Worm (Caenorhabditis elegans) whole organism, mixed stage, embryonic: ENCODE results near the gene rml-3.
A peak's percentile ranks its signal among the peaks of the same experiment; 100 is the strongest.

Source experiments
- M03D4.4 ChIP-seq: sonication (generic microtip); optimal IDR thresholded peaks from 2 replicates; lab custom pipeline; 2017; ENCODE audit warnings: mild to moderate bottlenecking, missing genetic modification characterization, missing compliant biosample characterization
- bed-3 ChIP-seq: fragments of 200-800 bp; sonication (Bioruptor generic); optimal IDR thresholded peaks from 3 replicates; lab custom pipeline; 2018; ENCODE audit warnings: mild to moderate bottlenecking, missing genetic modification characterization, moderate library complexity, missing compliant biosample characterization
- blmp-1 ChIP-seq: fragments of 150-350 bp; optimal IDR thresholded peaks from 2 replicates; lab custom pipeline; 2014; ENCODE audit warnings: missing biosample characterization, missing genetic modification characterization
- ceh-39 ChIP-seq: fragments of 150-350 bp; optimal IDR thresholded peaks from 2 replicates; lab custom pipeline; 2014; ENCODE audit warnings: missing biosample characterization, missing genetic modification characterization
- ceh-43 ChIP-seq: fragments of 200-800 bp; sonication (Bioruptor generic); optimal IDR thresholded peaks from 2 replicates; lab custom pipeline; 2018; ENCODE audit warnings: mild to moderate bottlenecking, missing genetic modification characterization, moderate library complexity, missing compliant biosample characterization
- ceh-83 ChIP-seq: fragments of 200-800 bp; sonication (Bioruptor generic); optimal IDR thresholded peaks from 2 replicates; lab custom pipeline; 2018; ENCODE audit warnings: mild to moderate bottlenecking, missing genetic modification characterization, missing compliant biosample characterization
- ces-1 ChIP-seq: fragments of 150-350 bp; optimal IDR thresholded peaks from 2 replicates; lab custom pipeline; 2014; ENCODE audit warnings: missing biosample characterization, missing genetic modification reagents, missing genetic modification characterization
- cnd-1 ChIP-seq: fragments of 200-800 bp; sonication (Bioruptor generic); optimal IDR thresholded peaks from 2 replicates; lab custom pipeline; 2018; ENCODE audit warnings: mild to moderate bottlenecking, missing genetic modification characterization, missing compliant biosample characterization
- drap-1 ChIP-seq: fragments of 200-800 bp; sonication (Bioruptor generic); optimal IDR thresholded peaks from 3 replicates; lab custom pipeline; 2018; ENCODE audit warnings: mild to moderate bottlenecking, missing genetic modification characterization, missing compliant biosample characterization
- elt-1 ChIP-seq: sonication (generic microtip); optimal IDR thresholded peaks from 2 replicates; lab custom pipeline; 2017; ENCODE audit warnings: missing genetic modification characterization, mild to moderate bottlenecking, missing compliant biosample characterization, antibody characterized with exemption, moderate library complexity, borderline replicate concordance; ENCODE audit not compliant: insufficient read depth
- elt-3 ChIP-seq: fragments of 150-350 bp; optimal IDR thresholded peaks from 2 replicates; lab custom pipeline; 2014; ENCODE audit warnings: missing biosample characterization, missing genetic modification characterization
- flh-1 ChIP-seq: fragments of 200-800 bp; sonication (Bioruptor generic); optimal IDR thresholded peaks from 2 replicates; lab custom pipeline; 2018; ENCODE audit warnings: mild to moderate bottlenecking, missing genetic modification characterization, moderate library complexity, missing compliant biosample characterization
- ham-2 ChIP-seq: fragments of 200-800 bp; sonication (Bioruptor generic); optimal IDR thresholded peaks from 2 replicates; lab custom pipeline; 2018; ENCODE audit warnings: mild to moderate bottlenecking, missing genetic modification characterization, missing compliant biosample characterization
- hlh-1 ChIP-seq: fragments of 150-350 bp; optimal IDR thresholded peaks from 2 replicates; lab custom pipeline; 2014; ENCODE audit warnings: missing biosample characterization, missing genetic modification reagents, missing genetic modification characterization
- lin-13 ChIP-seq: fragments of 150-350 bp; optimal IDR thresholded peaks from 2 replicates; lab custom pipeline; 2014; ENCODE audit warnings: missing biosample characterization, missing genetic modification characterization
- lin-32 ChIP-seq: fragments of 200-800 bp; sonication (Bioruptor generic); optimal IDR thresholded peaks from 2 replicates; lab custom pipeline; 2018; ENCODE audit warnings: mild to moderate bottlenecking, missing genetic modification characterization, missing compliant biosample characterization
- lsy-2 ChIP-seq: fragments of 150-350 bp; optimal IDR thresholded peaks from 2 replicates; lab custom pipeline; 2014; ENCODE audit warnings: missing biosample characterization, missing genetic modification characterization
- mab-5 ChIP-seq: fragments of 150-350 bp; optimal IDR thresholded peaks from 2 replicates; lab custom pipeline; 2014; ENCODE audit warnings: missing biosample characterization, missing genetic modification characterization
- mep-1 ChIP-seq: fragments of 150-350 bp; optimal IDR thresholded peaks from 2 replicates; lab custom pipeline; 2017; ENCODE audit warnings: missing biosample characterization, missing genetic modification reagents, missing genetic modification characterization, inconsistent platforms
- mls-2 ChIP-seq: sonication (generic microtip); optimal IDR thresholded peaks from 2 replicates; lab custom pipeline; 2016; ENCODE audit warnings: mild to moderate bottlenecking, missing genetic modification characterization, moderate library complexity, missing compliant biosample characterization
- nhr-2 ChIP-seq: fragments of 150-350 bp; optimal IDR thresholded peaks from 2 replicates; lab custom pipeline; 2014; ENCODE audit warnings: missing biosample characterization, missing genetic modification characterization
- nhr-28 ChIP-seq: fragments of 150-350 bp; optimal IDR thresholded peaks from 2 replicates; lab custom pipeline; 2014; ENCODE audit warnings: missing biosample characterization, missing genetic modification characterization
- pha-4 ChIP-seq: fragments of 150-350 bp; optimal IDR thresholded peaks from 2 replicates; lab custom pipeline; 2018; ENCODE audit warnings: missing biosample characterization, missing genetic modification reagents, missing genetic modification characterization
- snpc-4 ChIP-seq: fragments of 150-350 bp; optimal IDR thresholded peaks from 2 replicates; lab custom pipeline; 2014; ENCODE audit warnings: missing biosample characterization, missing genetic modification characterization
- sptf-1 ChIP-seq: sonication (generic microtip); optimal IDR thresholded peaks from 2 replicates; lab custom pipeline; 2017; ENCODE audit warnings: mild to moderate bottlenecking, missing genetic modification characterization, moderate library complexity, missing compliant biosample characterization
- tbx-8 ChIP-seq: fragments of 200-800 bp; sonication (Bioruptor generic); optimal IDR thresholded peaks from 2 replicates; lab custom pipeline; 2018; ENCODE audit warnings: mild to moderate bottlenecking, missing genetic modification characterization, moderate library complexity, missing compliant biosample characterization
- unc-120 ChIP-seq: sonication (generic microtip); optimal IDR thresholded peaks from 2 replicates; lab custom pipeline; 2017; ENCODE audit warnings: missing genetic modification characterization, missing compliant biosample characterization; ENCODE audit not compliant: poor library complexity, severe bottlenecking
- unc-62 ChIP-seq: fragments of 150-350 bp; optimal IDR thresholded peaks from 2 replicates; lab custom pipeline; 2014; ENCODE audit warnings: missing biosample characterization, missing genetic modification reagents, missing genetic modification characterization
- zip-8 ChIP-seq: fragments of 150-350 bp; optimal IDR thresholded peaks from 2 replicates; lab custom pipeline; 2014; ENCODE audit warnings: missing biosample characterization, missing genetic modification characterization
- ztf-11 ChIP-seq: fragments of 150-350 bp; optimal IDR thresholded peaks from 2 replicates; lab custom pipeline; 2014; ENCODE audit warnings: missing biosample characterization, missing genetic modification characterization

The rml-3 gene

DNA sequence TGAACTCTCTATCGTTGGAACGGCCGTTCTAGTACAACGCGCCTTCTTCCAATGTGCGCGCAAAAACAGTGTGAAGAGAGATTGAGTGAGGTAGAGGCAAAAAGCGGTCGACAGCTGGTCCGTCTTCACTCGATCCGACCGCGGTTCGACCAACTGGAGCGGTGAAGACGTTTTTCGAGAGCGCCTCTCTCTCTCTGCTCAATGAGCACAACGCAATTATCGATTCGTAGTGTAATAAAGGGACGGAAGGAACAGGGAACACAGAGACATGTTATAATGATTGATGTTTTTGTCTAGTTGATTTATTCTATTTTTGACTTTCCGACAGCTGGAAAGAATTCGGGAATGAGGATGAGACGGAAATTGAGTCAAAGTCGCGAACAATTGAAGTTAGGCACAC is 14.0 kb downstream of the rml-3 start:
- TF ChIP-seq unc-62 (peak; percentile 96), nhr-2 (tag; lab: Kevin White, UChicago) (no peak), ceh-43 (no peak), pha-4 (no peak), flh-1 (GFP tag; lab: Kevin White, UChicago) (no peak), lsy-2 (no peak), snpc-4 (no peak), tbx-8 (GFP tag; lab: Kevin White, UChicago) (no peak), mls-2 (tag; lab: Kevin White, UChicago) (no peak), elt-1 (no peak), lin-13 (tag; lab: Kevin White, UChicago) (peak; percentile 28), mab-5 (tag; lab: Kevin White, UChicago) (peak; percentile 82), lin-32 (GFP tag; lab: Kevin White, UChicago) (peak; percentile 28), ztf-11 (tag; lab: Kevin White, UChicago) (no peak), cnd-1 (tag; lab: Kevin White, UChicago) (peak; percentile 82), bed-3 (GFP tag; lab: Kevin White, UChicago) (no peak), elt-3 (tag; lab: Kevin White, UChicago) (no peak), hlh-1 (tag; lab: Kevin White, UChicago) (peak; percentile 93), unc-120 (tag; lab: Kevin White, UChicago) (peak; percentile 72)

DNA sequence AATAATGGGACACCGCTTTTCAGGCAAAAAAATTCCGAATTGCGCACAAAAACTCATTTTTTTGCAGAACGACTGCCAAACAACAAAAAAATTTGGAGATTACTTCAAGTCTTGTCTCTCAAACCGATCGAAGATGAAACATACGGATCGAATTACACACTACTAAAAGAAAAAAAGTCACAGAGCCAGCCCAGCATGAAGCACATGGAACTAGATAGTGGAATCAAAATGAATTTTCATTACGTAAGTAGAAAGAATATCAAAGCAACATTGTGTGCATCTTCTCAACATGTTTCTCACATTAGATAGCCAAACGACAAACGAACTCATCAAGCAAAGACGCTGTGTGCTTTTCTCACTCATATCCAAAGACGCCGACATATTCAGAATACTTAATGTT is 17.8 kb downstream of the rml-3 start:
- TF ChIP-seq zip-8 (tag; lab: Kevin White, UChicago) (no peak), lin-13 (tag; lab: Kevin White, UChicago) (no peak), ceh-39 (tag; lab: Kevin White, UChicago) (no peak), ztf-11 (tag; lab: Kevin White, UChicago) (no peak), unc-120 (tag; lab: Kevin White, UChicago) (no peak), nhr-28 (no peak)

DNA sequence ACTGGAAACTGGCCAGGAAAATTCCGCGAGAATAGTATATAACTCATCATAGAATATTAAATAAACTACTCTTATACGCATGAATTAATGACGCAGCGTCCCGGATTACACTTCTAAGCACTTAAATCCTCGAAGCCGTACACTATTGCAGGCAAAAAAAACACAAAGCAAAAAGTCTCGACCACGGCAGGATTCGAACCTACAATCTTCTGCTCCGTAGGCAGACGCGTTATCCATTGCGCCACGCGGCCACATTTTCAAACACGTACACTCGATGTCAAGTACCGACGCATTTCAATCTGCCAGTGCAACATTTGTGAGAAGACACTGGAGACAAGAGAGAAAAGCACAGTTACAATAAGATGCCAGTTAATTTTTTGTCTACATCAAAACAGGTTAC is 19.0 kb downstream of the rml-3 start:
- no peak for TF ChIP-seq nhr-2 (tag; lab: Kevin White, UChicago)
- peak; percentile 72 for TF ChIP-seq ceh-83 (GFP tag; lab: Kevin White, UChicago)
- TF ChIP-seq cnd-1 (tag; lab: Kevin White, UChicago), result peak; percentile 40
- peak; percentile 33 for TF ChIP-seq unc-120 (tag; lab: Kevin White, UChicago)
- peak; percentile 68 for TF ChIP-seq drap-1 (GFP tag; lab: Kevin White, UChicago)
- TF ChIP-seq mab-5 (tag; lab: Kevin White, UChicago), result no peak
- peak; percentile 7 for TF ChIP-seq ces-1
- TF ChIP-seq M03D4.4 (tag; lab: Kevin White, UChicago), result peak; percentile 55
- peak; percentile 20 for TF ChIP-seq ceh-43
- no peak for TF ChIP-seq tbx-8 (GFP tag; lab: Kevin White, UChicago)
- no peak for TF ChIP-seq snpc-4
- TF ChIP-seq mep-1 (tag; lab: Kevin White, UChicago), result peak; percentile 18
- peak; percentile 82 for TF ChIP-seq sptf-1 (tag; lab: Kevin White, UChicago)
- peak; percentile 5 for TF ChIP-seq hlh-1 (tag; lab: Kevin White, UChicago)
- peak; percentile 57 for TF ChIP-seq mls-2 (tag; lab: Kevin White, UChicago)
- TF ChIP-seq lin-13 (tag; lab: Kevin White, UChicago), result peak; percentile 21
- peak; percentile 29 for TF ChIP-seq lin-32 (GFP tag; lab: Kevin White, UChicago)
- peak; percentile 56 for TF ChIP-seq bed-3 (GFP tag; lab: Kevin White, UChicago)

DNA sequence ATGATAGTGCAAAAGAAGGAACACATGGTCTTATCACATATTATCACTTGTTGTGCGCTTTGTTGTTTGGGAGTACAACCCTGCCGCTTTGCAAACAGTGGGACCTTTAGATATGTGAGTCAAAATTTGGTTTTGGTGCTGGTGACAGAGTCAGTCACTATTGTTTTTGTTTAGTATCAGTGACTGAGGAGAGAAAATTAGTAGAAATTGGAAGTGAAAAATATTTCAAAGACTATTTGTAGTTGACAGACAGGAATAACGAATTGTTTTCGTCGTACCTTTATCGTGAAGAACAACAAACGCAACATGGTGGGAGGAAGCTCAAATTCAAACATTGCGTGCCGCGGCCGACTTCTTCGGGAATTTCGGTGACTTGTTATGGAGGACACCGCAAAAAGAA is 22.3 kb downstream of the rml-3 start, which contains the start of gene lrch-1:
TSS of gene lrch-1 (minus strand) at position 101 of the 400 bp plus-strand sequence.
- TF ChIP-seq cnd-1 (tag; lab: Kevin White, UChicago) (no peak), M03D4.4 (tag; lab: Kevin White, UChicago) (no peak), lsy-2 (no peak), sptf-1 (tag; lab: Kevin White, UChicago) (no peak), ceh-39 (tag; lab: Kevin White, UChicago) (no peak), pha-4 (no peak), lin-32 (GFP tag; lab: Kevin White, UChicago) (no peak), blmp-1 (no peak), unc-120 (tag; lab: Kevin White, UChicago) (no peak), ceh-83 (GFP tag; lab: Kevin White, UChicago) (no peak), ham-2 (GFP tag; lab: Kevin White, UChicago) (no peak), mab-5 (tag; lab: Kevin White, UChicago) (no peak)
